Worm (Caenorhabditis elegans): ENCODE measurements around the gene M05D6.3.

DNA sequence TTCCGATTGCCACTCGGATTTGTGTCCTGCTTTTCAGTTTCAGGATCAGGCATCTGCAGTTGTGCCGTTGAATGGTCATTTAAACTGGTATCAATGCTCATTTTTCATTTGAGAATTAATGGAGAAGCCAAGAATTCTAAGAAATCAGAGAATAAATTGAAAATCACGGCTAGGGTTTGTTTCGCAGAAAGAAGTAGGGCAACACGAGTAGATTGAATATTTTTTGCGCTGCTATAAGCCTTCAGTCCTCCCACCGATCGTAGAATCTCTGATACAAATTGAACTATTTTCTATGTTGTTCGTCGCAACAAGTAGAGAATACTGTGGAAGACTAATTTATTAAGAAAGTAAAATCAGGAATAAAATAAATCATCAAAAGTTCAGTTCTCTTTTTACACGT lies 38.5 kb upstream of the M05D6.3 start, which contains the start of gene acp-3:
- TF ChIP-seq sea-1 (GFP tag; conservative IDR thresholded peaks at IDR 0.05) (no peak), tra-4 (tag; optimal IDR thresholded peaks at IDR 0.05) (no peak), F13C5.2 (tag; optimal IDR thresholded peaks at IDR 0.05) (no peak), hmg-4 (GFP tag; optimal IDR thresholded peaks at IDR 0.05) (no peak), hnd-1 (tag; optimal IDR thresholded peaks at IDR 0.05) (no peak), ama-1 (optimal IDR thresholded peaks at IDR 0.05) (no peak), flt-1 (GFP tag; IDR thresholded peaks at IDR 0.05) (no peak), ceh-36 (tag; optimal IDR thresholded peaks at IDR 0.05) (no peak), B0310.2 (tag; optimal IDR thresholded peaks at IDR 0.05) (no peak), ets-7 (tag; optimal IDR thresholded peaks at IDR 0.05) (no peak), hmbx-1 (tag; optimal IDR thresholded peaks at IDR 0.05) (no peak), pes-1 (GFP tag; IDR thresholded peaks at IDR 0.05) (no peak), aly-1 (tag; optimal IDR thresholded peaks at IDR 0.05) (no peak), tbx-11 (GFP tag; IDR thresholded peaks at IDR 0.05) (no peak)
